Worm (Caenorhabditis elegans) whole organism, late embryonic: Measurements from ENCODE around the gene B0432.14.

ENCODE experiments used
- C08G9.2 ChIP-seq: sonication (generic microtip); optimal IDR thresholded peaks from 2 replicates; lab custom pipeline; 2016; ENCODE audit warnings: mild to moderate bottlenecking, missing genetic modification characterization, moderate library complexity, missing compliant biosample characterization
- C38D4.7 ChIP-seq: fragments of 200-800 bp; sonication (Bioruptor generic); optimal IDR thresholded peaks from 2 replicates; lab custom pipeline; 2018; ENCODE audit warnings: mild to moderate bottlenecking, missing genetic modification characterization, moderate library complexity, missing compliant biosample characterization
- F13H6.1 ChIP-seq: sonication (generic microtip); optimal IDR thresholded peaks from 2 replicates; lab custom pipeline; 2016; ENCODE audit warnings: missing genetic modification characterization, missing compliant biosample characterization
- K02D7.2 ChIP-seq: sonication (generic microtip); optimal IDR thresholded peaks from 2 replicates; lab custom pipeline; 2017; ENCODE audit warnings: mild to moderate bottlenecking, missing genetic modification characterization, missing compliant biosample characterization
- T23F11.4 ChIP-seq: fragments of 200-800 bp; sonication (Bioruptor generic); optimal IDR thresholded peaks from 2 replicates; lab custom pipeline; 2018; ENCODE audit warnings: mild to moderate bottlenecking, missing genetic modification characterization, missing compliant biosample characterization
- ceh-18 ChIP-seq: sonication (generic microtip); optimal IDR thresholded peaks from 2 replicates; lab custom pipeline; 2016; ENCODE audit warnings: missing genetic modification characterization, missing compliant biosample characterization
- ceh-22 ChIP-seq: sonication (generic microtip); optimal IDR thresholded peaks from 2 replicates; lab custom pipeline; 2017; ENCODE audit warnings: missing biosample characterization, missing genetic modification characterization
- ceh-30 ChIP-seq: fragments of 150-350 bp; optimal IDR thresholded peaks from 2 replicates; lab custom pipeline; 2014; ENCODE audit warnings: missing biosample characterization, missing genetic modification characterization
- ceh-34 ChIP-seq: sonication (generic microtip); optimal IDR thresholded peaks from 2 replicates; lab custom pipeline; 2016; ENCODE audit warnings: mild to moderate bottlenecking, missing genetic modification characterization, missing compliant biosample characterization
- ceh-48 ChIP-seq: sonication (generic microtip); optimal IDR thresholded peaks from 2 replicates; lab custom pipeline; 2016; ENCODE audit warnings: missing genetic modification characterization, inconsistent platforms, missing compliant biosample characterization
- ceh-6 ChIP-seq: fragments of 200-800 bp; sonication (Bioruptor generic); optimal IDR thresholded peaks from 2 replicates; lab custom pipeline; 2018; ENCODE audit warnings: mild to moderate bottlenecking, missing genetic modification characterization, missing compliant biosample characterization
- ceh-9 ChIP-seq: sonication (generic microtip); optimal IDR thresholded peaks from 2 replicates; lab custom pipeline; 2016; ENCODE audit warnings: mild to moderate bottlenecking, missing genetic modification characterization, inconsistent platforms, missing compliant biosample characterization
- che-1 ChIP-seq: sonication (generic microtip); optimal IDR thresholded peaks from 2 replicates; lab custom pipeline; 2016; ENCODE audit warnings: mild to moderate bottlenecking, missing genetic modification characterization, missing compliant biosample characterization
- dmd-4 ChIP-seq: sonication (generic microtip); optimal IDR thresholded peaks from 2 replicates; lab custom pipeline; 2016; ENCODE audit warnings: borderline replicate concordance, missing genetic modification characterization, missing compliant biosample characterization
- dve-1 ChIP-seq: sonication (generic microtip); optimal IDR thresholded peaks from 2 replicates; lab custom pipeline; 2017; ENCODE audit warnings: antibody characterized with exemption, mild to moderate bottlenecking, missing genetic modification characterization, missing compliant biosample characterization
- ets-4 ChIP-seq: sonication (generic microtip); optimal IDR thresholded peaks from 2 replicates; lab custom pipeline; 2016; ENCODE audit warnings: missing genetic modification characterization, missing compliant biosample characterization
- fax-1 ChIP-seq: sonication (generic microtip); optimal IDR thresholded peaks from 2 replicates; lab custom pipeline; 2016; ENCODE audit warnings: missing genotype, missing genetic modification characterization, missing compliant biosample characterization
- fkh-6 ChIP-seq: sonication (generic microtip); optimal IDR thresholded peaks from 2 replicates; lab custom pipeline; 2016; ENCODE audit warnings: missing genetic modification characterization, missing compliant biosample characterization
- gmeb-2 ChIP-seq: sonication (generic microtip); optimal IDR thresholded peaks from 2 replicates; lab custom pipeline; 2016; ENCODE audit warnings: missing genetic modification characterization, inconsistent platforms, missing compliant biosample characterization
- hlh-13 ChIP-seq: fragments of 200-800 bp; sonication (Bioruptor generic); optimal IDR thresholded peaks from 2 replicates; lab custom pipeline; 2018; ENCODE audit warnings: mild to moderate bottlenecking, missing genetic modification characterization, missing compliant biosample characterization
- hlh-15 ChIP-seq: sonication (generic microtip); optimal IDR thresholded peaks from 2 replicates; lab custom pipeline; 2016; ENCODE audit warnings: missing genetic modification characterization, missing compliant biosample characterization
- hlh-30 ChIP-seq: sonication (generic microtip); optimal IDR thresholded peaks from 2 replicates; lab custom pipeline; 2017; ENCODE audit warnings: antibody characterized with exemption, missing genetic modification characterization, missing compliant biosample characterization; ENCODE audit not compliant: insufficient read depth
- hlh-6 ChIP-seq: sonication (generic microtip); optimal IDR thresholded peaks from 2 replicates; lab custom pipeline; 2016; ENCODE audit warnings: missing genotype, missing genetic modification characterization, missing compliant biosample characterization
- hlh-8 ChIP-seq: sonication (generic microtip); optimal IDR thresholded peaks from 2 replicates; lab custom pipeline; 2016; ENCODE audit warnings: missing genotype, missing genetic modification characterization, missing compliant biosample characterization
- lin-11 ChIP-seq: fragments of 200-800 bp; sonication (Bioruptor generic); optimal IDR thresholded peaks from 2 replicates; lab custom pipeline; 2018; ENCODE audit warnings: mild to moderate bottlenecking, missing genetic modification characterization, missing compliant biosample characterization
- nfya-1 ChIP-seq: sonication (generic microtip); optimal IDR thresholded peaks from 2 replicates; lab custom pipeline; 2017; ENCODE audit warnings: missing genetic modification characterization, mild to moderate bottlenecking, missing compliant biosample characterization, antibody characterized with exemption, moderate library complexity
- npax-4 ChIP-seq: sonication (generic microtip); optimal IDR thresholded peaks from 2 replicates; lab custom pipeline; 2016; ENCODE audit warnings: missing genetic modification characterization, missing compliant biosample characterization
- pag-3 ChIP-seq: sonication (generic microtip); optimal IDR thresholded peaks from 2 replicates; lab custom pipeline; 2016; ENCODE audit warnings: missing compliant biosample characterization, missing genetic modification characterization, borderline replicate concordance
- pax-1 ChIP-seq: fragments of 150-350 bp; optimal IDR thresholded peaks from 2 replicates; lab custom pipeline; 2014; ENCODE audit warnings: missing biosample characterization, missing genetic modification characterization
- pha-4 ChIP-seq: fragments of 150-350 bp; optimal IDR thresholded peaks from 2 replicates; lab custom pipeline; 2018; ENCODE audit warnings: missing biosample characterization, missing genetic modification reagents, missing genetic modification characterization
- pros-1 ChIP-seq: fragments of 150-350 bp; optimal IDR thresholded peaks from 2 replicates; lab custom pipeline; 2014; ENCODE audit warnings: missing biosample characterization, missing genetic modification reagents, missing genetic modification characterization
- ref-2 ChIP-seq: sonication (generic microtip); optimal IDR thresholded peaks from 2 replicates; lab custom pipeline; 2016; ENCODE audit warnings: missing genetic modification characterization, missing compliant biosample characterization
- sdc-2 ChIP-seq: sonication (generic microtip); optimal IDR thresholded peaks from 2 replicates; lab custom pipeline; 2016; ENCODE audit warnings: missing genotype, missing genetic modification characterization, missing compliant biosample characterization
- sox-4 ChIP-seq: sonication (generic microtip); optimal IDR thresholded peaks from 2 replicates; lab custom pipeline; 2017; ENCODE audit warnings: mild to moderate bottlenecking, missing genetic modification characterization, inconsistent platforms, missing compliant biosample characterization
- syd-9 ChIP-seq: sonication (generic microtip); optimal IDR thresholded peaks from 2 replicates; lab custom pipeline; 2016; ENCODE audit warnings: mild to moderate bottlenecking, missing genetic modification characterization, moderate library complexity, missing compliant biosample characterization
- unc-3 ChIP-seq, 2 experiments: fragments of 200-800 bp in 1 of 2; sonication (Bioruptor generic) in 1 of 2; sonication (generic microtip) in 1 of 2; conservative IDR thresholded peaks in 1 of 2; optimal IDR thresholded peaks in 1 of 2; 2 replicates each; pipeline versions ENCODE4 v1.3.6 to Lab custom; 2016 to 2022; ENCODE audit warnings: missing compliant biosample characterization in 2 of 2, missing genetic modification characterization in 2 of 2, missing genetic modification reagents in 1 of 2
- unc-42 ChIP-seq: sonication (generic microtip); optimal IDR thresholded peaks from 2 replicates; lab custom pipeline; 2016; ENCODE audit warnings: missing genotype, missing genetic modification characterization, missing compliant biosample characterization
- unc-55 ChIP-seq: sonication (generic microtip); optimal IDR thresholded peaks from 2 replicates; lab custom pipeline; 2017; ENCODE audit warnings: missing biosample characterization, missing genetic modification reagents, missing genetic modification characterization
- ztf-16 ChIP-seq: sonication (generic microtip); optimal IDR thresholded peaks from 2 replicates; lab custom pipeline; 2017; ENCODE audit warnings: missing genetic modification characterization, missing compliant biosample characterization

Gene B0432.14

DNA sequence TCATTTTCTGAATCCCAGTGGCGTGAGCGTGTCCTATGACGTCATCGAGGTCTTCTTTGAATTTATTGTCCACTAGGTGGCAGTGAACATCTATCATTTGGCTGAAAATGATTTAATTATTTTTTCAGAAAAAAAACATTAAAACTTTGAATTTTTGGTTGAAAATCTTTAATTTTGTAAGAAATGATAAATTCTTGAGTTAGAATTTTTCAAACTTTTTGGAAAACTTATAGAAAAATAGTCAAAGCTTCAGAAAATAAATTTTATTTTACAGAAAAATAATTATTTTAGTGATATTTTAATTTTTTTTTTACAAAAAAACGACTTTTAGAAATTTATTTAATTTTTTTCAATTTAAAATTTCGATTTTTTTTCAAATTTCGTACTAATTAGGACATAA, 14.5 kb downstream of the B0432.14 start, which contains the start of gene B0432.8:
B0432.8 (minus strand) TSS at position 101 of the 400 bp plus-strand sequence.
- no peak for TF ChIP-seq fax-1 (tag; lab: Kevin White, UChicago)
- no peak for TF ChIP-seq hlh-6 (tag; lab: Kevin White, UChicago)
- TF ChIP-seq ceh-34 = no peak
- no peak for TF ChIP-seq unc-42
- TF ChIP-seq che-1 = no peak
- TF ChIP-seq fkh-6 (tag; lab: Kevin White, UChicago) = no peak
- TF ChIP-seq pag-3 (tag; lab: Kevin White, UChicago) = no peak
- no peak for TF ChIP-seq hlh-15 (tag; lab: Kevin White, UChicago)
- no peak for TF ChIP-seq hlh-13 (GFP tag; lab: Kevin White, UChicago)
- TF ChIP-seq pha-4 (tag; lab: Kevin White, UChicago) = no peak
- no peak for TF ChIP-seq dmd-4 (tag; lab: Kevin White, UChicago)
- TF ChIP-seq T23F11.4 (GFP tag; lab: Kevin White, UChicago) = no peak
- no peak for TF ChIP-seq ceh-9
- TF ChIP-seq unc-3 (GFP tag; conservative IDR thresholded peaks at IDR 0.05; lab: Robert Waterston, UW) = no peak
- no peak for TF ChIP-seq unc-3 (tag; optimal IDR thresholded peaks at IDR 0.05; lab: Kevin White, UChicago)
- no peak for TF ChIP-seq ztf-16

- TF ChIP-seq nfya-1 (tag; lab: Kevin White, UChicago) (no peak), pros-1 (tag; lab: Kevin White, UChicago) (no peak), ceh-6 (GFP tag; lab: Kevin White, UChicago) (no peak), ceh-22 (no peak), gmeb-2 (tag; lab: Kevin White, UChicago) (no peak), hlh-8 (tag; lab: Kevin White, UChicago) (no peak), C08G9.2 (tag; lab: Kevin White, UChicago) (no peak), sox-4 (tag; lab: Kevin White, UChicago) (no peak), ceh-34 (no peak)
- TF ChIP-seq, all 69 proteins: peak for 0
Observed at ce11 chrII:282483-282882, 18.3 kb downstream of the B0432.14 start, which contains the start of gene trul-1. Gene trul-1 (minus strand): TSS chrII:282583.

- TF ChIP-seq ets-4 (tag; lab: Kevin White, UChicago) (no peak), C38D4.7 (GFP tag; lab: Kevin White, UChicago) (no peak), hlh-6 (tag; lab: Kevin White, UChicago) (no peak), unc-42 (no peak), lin-11 (tag; lab: Kevin White, UChicago) (no peak), ref-2 (tag; lab: Kevin White, UChicago) (no peak)
Observed at ce11 chrII:283594-283993, 19.4 kb downstream of the B0432.14 start, which contains the start of gene B0432.9. Gene B0432.9 (minus strand): TSS chrII:283694.

ce11 chrII:285627-286550, 21.7 kb downstream of the B0432.14 start, which contains the start of gene B0432.10:
Gene B0432.10 (minus strand): TSS chrII:286275.
- no peak for TF ChIP-seq C08G9.2 (tag; lab: Kevin White, UChicago)
- no peak for TF ChIP-seq hlh-6 (tag; lab: Kevin White, UChicago)
- no peak for TF ChIP-seq K02D7.2 (tag; lab: Kevin White, UChicago)
- no peak for TF ChIP-seq pax-1 (tag; lab: Kevin White, UChicago)
- TF ChIP-seq nfya-1 (tag; lab: Kevin White, UChicago) = peak; percentile 69
- no peak for TF ChIP-seq sdc-2 (tag; lab: Kevin White, UChicago)
- no peak for TF ChIP-seq syd-9 (tag; lab: Kevin White, UChicago)
- TF ChIP-seq gmeb-2 (tag; lab: Kevin White, UChicago) = no peak
- peak; percentile 19 for TF ChIP-seq ceh-18 (tag; lab: Kevin White, UChicago)
- no peak for TF ChIP-seq npax-4 (tag; lab: Kevin White, UChicago)
- TF ChIP-seq dve-1 (tag; lab: Kevin White, UChicago) = peak; percentile 18
- TF ChIP-seq hlh-30 (tag; lab: Kevin White, UChicago) = no peak
- peak; percentile 45 for TF ChIP-seq unc-42
- TF ChIP-seq unc-55 (GFP tag; lab: Kevin White, UChicago) = peak; percentile 4
- no peak for TF ChIP-seq F13H6.1 (tag; lab: Kevin White, UChicago)
- TF ChIP-seq ceh-48 (tag; lab: Kevin White, UChicago) = no peak
- TF ChIP-seq ceh-22 = no peak
- no peak for TF ChIP-seq ceh-30 (tag; lab: Kevin White, UChicago)
- TF ChIP-seq pha-4 (tag; lab: Kevin White, UChicago) = no peak
